Fruit fly (Drosophila melanogaster) whole organism: ENCODE measurements around the gene bora.

Experiments used
- CG8478 ChIP-seq: fragments of >200 bp; optimal IDR thresholded peaks from 2 replicates; lab custom pipeline; 2018; ENCODE audit warnings: inconsistent platforms
- EcR ChIP-seq, 2 experiments: fragments of >200 bp; optimal IDR thresholded peaks; 2 replicates each; lab custom pipeline; 2017; ENCODE audit warnings: missing biosample characterization in 2 of 2, missing genetic modification characterization in 2 of 2, missing genetic modification reagents in 2 of 2
- psq ChIP-seq: fragments of >200 bp; optimal IDR thresholded peaks from 2 replicates; lab custom pipeline; 2017

DNA sequence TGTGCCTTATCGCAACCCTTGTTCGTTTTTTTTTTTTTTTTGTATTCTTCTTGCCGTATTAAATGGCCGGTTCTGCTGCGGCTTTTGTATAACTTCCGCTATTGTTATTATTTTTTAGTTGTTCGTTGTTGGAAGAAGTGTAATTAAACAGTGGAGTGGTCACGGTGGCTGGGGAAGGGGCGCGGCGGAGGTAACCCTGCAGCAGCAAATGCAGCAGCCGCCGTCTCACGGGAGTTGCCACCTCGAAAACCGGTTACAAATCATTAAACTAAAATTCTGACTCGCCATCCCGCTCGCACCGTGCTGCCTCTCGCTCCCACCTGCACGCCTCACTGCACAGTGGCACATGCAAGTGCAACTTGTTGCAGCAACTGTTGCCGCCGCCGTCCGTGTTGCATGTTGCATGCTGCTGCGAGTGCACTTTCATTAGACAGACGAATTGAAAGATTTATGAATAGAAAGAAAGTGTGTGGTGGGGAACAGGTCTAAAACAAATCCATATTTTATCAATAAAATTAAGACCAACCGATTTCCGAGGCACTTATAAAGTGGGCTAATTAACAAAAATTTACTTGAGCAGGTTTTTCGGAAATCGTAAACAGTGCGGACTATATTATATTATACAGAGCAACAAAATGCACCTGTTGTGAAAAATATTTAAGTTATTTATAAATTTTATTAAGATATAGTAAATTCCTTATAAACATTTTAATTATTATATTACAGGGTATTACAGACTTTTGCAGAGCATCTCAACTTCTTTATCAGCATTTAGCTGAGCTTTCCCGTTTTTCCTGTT lies 5.4 kb downstream of the bora start:
- no peak for TF ChIP-seq CG8478
- no peak for TF ChIP-seq EcR (GFP tag; optimal IDR thresholded peaks at IDR 0.05; lab: Kevin White, UChicago)
- no peak for TF ChIP-seq psq
